Fruit fly (Drosophila melanogaster) whole organism, embryonic: ENCODE data around the gene CG31792.

ENCODE experiments used
- B-H1 ChIP-seq: fragments of 200-800 bp; sonication (Bioruptor generic); IDR thresholded peaks from 3 replicates; pipeline ENCODE4 v1.3.6; 2022; ENCODE audit warnings: missing biosample characterization, missing genetic modification characterization
- Bgb ChIP-seq: fragments of 200-800 bp; sonication (Bioruptor generic); IDR thresholded peaks from 2 replicates; pipeline ENCODE4 v1.3.6; 2022; ENCODE audit warnings: missing biosample characterization, missing genetic modification characterization; ENCODE audit not compliant: partially characterized antibody
- CG12769 ChIP-seq: fragments of 200-800 bp; sonication (Bioruptor generic); optimal IDR thresholded peaks from 2 replicates; lab custom pipeline; 2019; ENCODE audit warnings: missing biosample characterization, mild to moderate bottlenecking, missing genetic modification characterization, moderate library complexity
- CG15514 ChIP-seq: fragments of 200-800 bp; sonication (Bioruptor generic); optimal IDR thresholded peaks from 3 replicates; lab custom pipeline; 2017; ENCODE audit warnings: missing biosample characterization, missing genetic modification characterization, mild to moderate bottlenecking, moderate library complexity, missing genetic modification reagents
- CG16863 ChIP-seq: fragments of 200-800 bp; sonication (Bioruptor generic); optimal IDR thresholded peaks from 3 replicates; lab custom pipeline; 2016; ENCODE audit warnings: missing biosample characterization, missing genetic modification characterization
- CG1832 ChIP-seq: fragments of 200-800 bp; sonication (Bioruptor generic); optimal IDR thresholded peaks from 2 replicates; lab custom pipeline; 2017; ENCODE audit warnings: missing biosample characterization, mild to moderate bottlenecking, missing genetic modification characterization, inconsistent platforms
- CG31365 ChIP-seq: fragments of 200-800 bp; sonication (Bioruptor generic); optimal IDR thresholded peaks from 2 replicates; lab custom pipeline; 2018; ENCODE audit warnings: missing biosample characterization, mild to moderate bottlenecking, missing genetic modification characterization
- CG4404 ChIP-seq: fragments of 200-800 bp; sonication (Bioruptor generic); IDR thresholded peaks from 2 replicates; pipeline ENCODE4 v1.3.6; 2022; ENCODE audit warnings: missing biosample characterization, missing genetic modification characterization
- CG4424 ChIP-seq: fragments of 200-800 bp; sonication (Bioruptor generic); optimal IDR thresholded peaks from 3 replicates; lab custom pipeline; 2016; ENCODE audit warnings: missing biosample characterization, missing genetic modification characterization
- CG5180 ChIP-seq: fragments of 200-800 bp; sonication (Bioruptor generic); optimal IDR thresholded peaks from 3 replicates; lab custom pipeline; 2017; ENCODE audit warnings: missing biosample characterization, missing genetic modification characterization, mild to moderate bottlenecking, moderate library complexity, missing genetic modification reagents
- CG6654 ChIP-seq: fragments of 200-800 bp; sonication (Bioruptor generic); optimal IDR thresholded peaks from 2 replicates; lab custom pipeline; 2017; ENCODE audit warnings: missing biosample characterization, mild to moderate bottlenecking, missing genetic modification characterization
- CG7372 ChIP-seq: fragments of 200-800 bp; sonication (Bioruptor generic); IDR thresholded peaks from 2 replicates; pipeline ENCODE4 v1.3.6; 2022; ENCODE audit warnings: missing biosample characterization, missing genetic modification characterization
- CG7556 ChIP-seq: fragments of 200-800 bp; sonication (Bioruptor generic); optimal IDR thresholded peaks from 2 replicates; lab custom pipeline; 2017; ENCODE audit warnings: missing biosample characterization, mild to moderate bottlenecking, missing genetic modification characterization
- CG9727 ChIP-seq: fragments of 200-800 bp; sonication (Bioruptor generic); optimal IDR thresholded peaks from 3 replicates; lab custom pipeline; 2017; ENCODE audit warnings: missing biosample characterization, mild to moderate bottlenecking, missing genetic modification characterization
- D ChIP-seq, 2 experiments: fragments of 200-800 bp in 1 of 2; fragments of >200 bp in 1 of 2; sonication (Bioruptor generic) in 1 of 2; optimal IDR thresholded peaks; 2 replicates in 1 of 2; 3 replicates in 1 of 2; lab custom pipeline; 2017; ENCODE audit warnings: mild to moderate bottlenecking in 1 of 2, missing biosample characterization in 1 of 2, missing genetic modification characterization in 1 of 2, missing genetic modification reagents in 1 of 2
- Dek ChIP-seq: fragments of 200-800 bp; sonication (Bioruptor generic); optimal IDR thresholded peaks from 3 replicates; lab custom pipeline; 2019; ENCODE audit warnings: missing biosample characterization, mild to moderate bottlenecking, missing genetic modification characterization, moderate library complexity
- Ets97D ChIP-seq: fragments of 200-800 bp; sonication (Bioruptor generic); optimal IDR thresholded peaks from 3 replicates; lab custom pipeline; 2016; ENCODE audit warnings: missing biosample characterization, missing genetic modification characterization
- Hey ChIP-seq: fragments of 200-800 bp; sonication (Bioruptor generic); optimal IDR thresholded peaks from 3 replicates; lab custom pipeline; 2018; ENCODE audit warnings: missing biosample characterization, mild to moderate bottlenecking, missing genetic modification characterization
- Lhr ChIP-seq: fragments of 200-800 bp; sonication (Bioruptor generic); optimal IDR thresholded peaks from 3 replicates; lab custom pipeline; 2017; ENCODE audit warnings: mild to moderate bottlenecking, missing biosample characterization, missing genetic modification reagents, missing genetic modification characterization
- Med ChIP-seq: fragments of 200-800 bp; sonication (Bioruptor generic); peaks from one replicate; lab custom pipeline; 2016; ENCODE audit warnings: missing biosample characterization, missing genetic modification characterization, mild to moderate bottlenecking, inconsistent platforms, moderate library complexity
- Meics ChIP-seq: fragments of 200-800 bp; sonication (Bioruptor generic); optimal IDR thresholded peaks from 2 replicates; lab custom pipeline; 2017; ENCODE audit warnings: missing biosample characterization, mild to moderate bottlenecking, missing genetic modification characterization
- Poxn ChIP-seq: fragments of 200-800 bp; sonication (Bioruptor generic); IDR thresholded peaks from 2 replicates; pipeline ENCODE4 v1.3.6; 2022; ENCODE audit warnings: missing biosample characterization, missing genetic modification characterization
- Sox100B ChIP-seq: fragments of 200-800 bp; sonication (Bioruptor generic); optimal IDR thresholded peaks from 3 replicates; lab custom pipeline; 2018; ENCODE audit warnings: missing biosample characterization, mild to moderate bottlenecking, missing genetic modification characterization
- Tbp ChIP-seq: fragments of >200 bp; optimal IDR thresholded peaks from 2 replicates; lab custom pipeline; 2018; ENCODE audit warnings: missing biosample characterization, missing genetic modification characterization
- abd-A ChIP-seq: fragments of 200-800 bp; sonication (Bioruptor generic); optimal IDR thresholded peaks from 3 replicates; lab custom pipeline; 2019; ENCODE audit warnings: missing biosample characterization, mild to moderate bottlenecking, missing genetic modification characterization, moderate library complexity
- chinmo ChIP-seq: fragments of 200-800 bp; sonication (Bioruptor generic); IDR thresholded peaks from 4 replicates; pipeline ENCODE4 v1.3.6; 2022; ENCODE audit warnings: missing biosample characterization, missing genetic modification characterization; ENCODE audit not compliant: partially characterized antibody
- croc ChIP-seq: fragments of 200-800 bp; sonication (Bioruptor generic); conservative IDR thresholded peaks from 3 replicates; pipeline ENCODE4 v1.3.6; 2022; ENCODE audit warnings: missing biosample characterization, missing genetic modification characterization
- crol ChIP-seq: fragments of 200-800 bp; sonication (Bioruptor generic); IDR thresholded peaks from 2 replicates; pipeline ENCODE4 v1.3.6; 2022; ENCODE audit warnings: missing biosample characterization, missing genetic modification characterization
- dpn ChIP-seq, 2 experiments: fragments of 200-800 bp; sonication (Bioruptor generic); optimal IDR thresholded peaks; 3 replicates each; lab custom pipeline; 2016; ENCODE audit warnings: missing biosample characterization in 2 of 2, missing genetic modification characterization in 2 of 2
- grau ChIP-seq: fragments of 200-800 bp; optimal IDR thresholded peaks from 3 replicates; lab custom pipeline; 2019; ENCODE audit warnings: missing biosample characterization, mild to moderate bottlenecking, missing genetic modification characterization, moderate library complexity
- lmd ChIP-seq: fragments of 200-800 bp; sonication (Bioruptor generic); IDR thresholded peaks from 2 replicates; pipeline ENCODE4 v1.3.6; 2022; ENCODE audit warnings: missing biosample characterization, missing genetic modification characterization
- mirr ChIP-seq: fragments of 200-800 bp; sonication (Bioruptor generic); optimal IDR thresholded peaks from 3 replicates; lab custom pipeline; 2018; ENCODE audit warnings: missing biosample characterization, mild to moderate bottlenecking, missing genetic modification characterization
- odd ChIP-seq: fragments of 200-800 bp; sonication (Bioruptor generic); optimal IDR thresholded peaks from 2 replicates; lab custom pipeline; 2017; ENCODE audit warnings: missing biosample characterization, mild to moderate bottlenecking, missing genetic modification characterization
- peb ChIP-seq: fragments of 200-800 bp; sonication (Bioruptor generic); IDR thresholded peaks from 2 replicates; pipeline ENCODE4 v1.3.6; 2022; ENCODE audit warnings: missing biosample characterization, missing genetic modification characterization
- psq ChIP-seq: fragments of 200-800 bp; sonication (Bioruptor generic); optimal IDR thresholded peaks from 2 replicates; lab custom pipeline; 2017; ENCODE audit warnings: missing biosample characterization, missing genetic modification characterization
- pzg ChIP-seq: fragments of 200-800 bp; sonication (Bioruptor generic); optimal IDR thresholded peaks from 3 replicates; lab custom pipeline; 2018; ENCODE audit warnings: missing biosample characterization, mild to moderate bottlenecking, missing genetic modification characterization, moderate library complexity
- sc ChIP-seq, 3 experiments: fragments of >200 bp in 2 of 3; fragments of 200-800 bp in 1 of 3; sonication (Bioruptor generic) in 1 of 3; optimal IDR thresholded peaks; 2 replicates in 2 of 3; 3 replicates in 1 of 3; lab custom pipeline; 2017; ENCODE audit warnings: mild to moderate bottlenecking in 1 of 3, missing biosample characterization in 1 of 3, missing genetic modification characterization in 1 of 3, missing genetic modification reagents in 1 of 3
- sens ChIP-seq: fragments of 200-800 bp; sonication (Bioruptor generic); peaks from one replicate; lab custom pipeline; 2016; ENCODE audit warnings: missing biosample characterization, missing genetic modification characterization
- sima ChIP-seq: fragments of 200-800 bp; sonication (Bioruptor generic); optimal IDR thresholded peaks from 2 replicates; lab custom pipeline; 2016; ENCODE audit warnings: missing biosample characterization, missing genetic modification characterization
- slbo ChIP-seq: fragments of 200-800 bp; sonication (Bioruptor generic); IDR thresholded peaks from 2 replicates; pipeline ENCODE4 v1.3.6; 2022; ENCODE audit warnings: missing biosample characterization, missing genetic modification characterization
- tgo ChIP-seq: fragments of 200-800 bp; sonication (Bioruptor generic); IDR thresholded peaks from 3 replicates; pipeline ENCODE4 v1.3.6; 2022; ENCODE audit warnings: missing biosample characterization, missing genetic modification characterization
- zen2 ChIP-seq: fragments of 200-800 bp; sonication (Bioruptor generic); IDR thresholded peaks from 3 replicates; pipeline ENCODE4 v1.3.6; 2022; ENCODE audit warnings: missing biosample characterization, missing genetic modification characterization; ENCODE audit not compliant: partially characterized antibody

The CG31792 gene

DNA sequence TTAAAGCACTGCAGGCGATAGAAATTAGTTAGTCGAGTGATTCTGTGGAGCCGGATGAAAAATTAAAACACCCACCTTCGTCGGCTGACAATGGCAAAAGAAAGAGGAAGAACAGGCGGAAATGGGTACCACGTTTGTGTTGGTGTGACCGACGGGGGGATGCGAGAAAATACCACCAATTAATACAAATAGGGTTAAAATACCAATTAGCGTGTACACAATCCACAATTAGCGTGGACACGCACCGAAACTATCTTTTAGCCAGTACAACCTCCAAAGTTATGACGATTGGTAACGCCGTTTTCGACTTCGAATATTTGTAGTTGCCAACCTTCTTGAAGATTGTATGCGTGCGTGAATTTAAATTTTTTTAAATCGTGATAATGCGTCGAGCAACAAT lies 11.9 kb downstream of the CG31792 start, which contains the start of gene RpL30 (continued):
- TF ChIP-seq CG12769 (tag; lab: Kevin White, UChicago) (peak; percentile 94), sima (peak; percentile 64), Meics (GFP tag; lab: Kevin White, UChicago) (peak; percentile 95), D (optimal IDR thresholded peaks at IDR 0.05; lab: Kevin White, UChicago) (no peak), D (GFP tag; optimal IDR thresholded peaks at IDR 0.05; lab: Kevin White, UChicago) (peak; percentile 83), CG7372 (GFP tag; lab: Robert Waterston, UW) (peak; percentile 43; the same call in 1 of the 2 replicates), Dek (tag; lab: Kevin White, UChicago) (peak; percentile 87)

DNA sequence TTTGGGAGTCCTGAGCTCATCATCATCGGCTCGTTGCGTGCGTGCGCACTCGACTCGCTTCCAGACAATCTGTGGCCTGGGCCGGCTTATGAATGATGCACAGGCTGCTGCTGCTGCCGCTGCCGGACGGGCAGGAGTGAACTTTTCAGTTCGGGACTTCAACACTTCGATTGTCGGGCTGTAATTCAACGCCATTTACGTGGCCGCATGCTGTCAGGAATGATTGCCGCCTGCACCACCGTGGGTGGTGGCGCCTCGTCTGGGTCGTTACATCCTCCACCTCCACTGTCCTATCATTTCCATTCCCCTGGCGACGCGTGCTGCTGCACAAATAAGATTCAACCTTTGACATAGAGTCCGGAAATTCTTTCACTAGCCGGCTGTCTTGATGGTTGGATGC lies 12.8 kb downstream of the CG31792 start:
- TF ChIP-seq B-H1 (GFP tag; lab: Robert Waterston, UW): no peak
- peak; percentile 29 for TF ChIP-seq Med (GFP tag; lab: Kevin White, UChicago)
- no peak for TF ChIP-seq Tbp
- TF ChIP-seq dpn (GFP tag; optimal IDR thresholded peaks at IDR 0.05; lab: Kevin White, UChicago): no peak
- TF ChIP-seq Sox100B (GFP tag; lab: Kevin White, UChicago): no peak
- 0 out of 4 replicates have a peak, but pooled peaks have one; percentile 57 for TF ChIP-seq chinmo
- TF ChIP-seq sima: no peak
- no peak for TF ChIP-seq slbo (GFP tag; lab: Robert Waterston, UW)
- peak; percentile 26 for TF ChIP-seq abd-A (tag; lab: Kevin White, UChicago)
- TF ChIP-seq CG4404 (GFP tag; lab: Robert Waterston, UW): no peak
- TF ChIP-seq Hey: peak; percentile 96
- no peak for TF ChIP-seq CG6654
- TF ChIP-seq croc: no peak
- TF ChIP-seq lmd (GFP tag; lab: Robert Waterston, UW): 0 out of 2 replicates have a peak, but pooled peaks have one; percentile 11
- TF ChIP-seq CG15514: no peak
- TF ChIP-seq CG31365 (tag; lab: Kevin White, UChicago): no peak
- 0 out of 3 replicates have a peak, but pooled peaks have one; percentile 38 for TF ChIP-seq zen2 (GFP tag; lab: Robert Waterston, UW)
- TF ChIP-seq pzg (GFP tag; lab: Kevin White, UChicago): no peak
- no peak for TF ChIP-seq CG4424 (GFP tag; lab: Kevin White, UChicago)
- TF ChIP-seq psq (GFP tag; lab: Kevin White, UChicago): no peak
- no peak for TF ChIP-seq mirr
- TF ChIP-seq CG7556 (GFP tag; lab: Kevin White, UChicago): no peak
- peak; percentile 26 for TF ChIP-seq sens

DNA sequence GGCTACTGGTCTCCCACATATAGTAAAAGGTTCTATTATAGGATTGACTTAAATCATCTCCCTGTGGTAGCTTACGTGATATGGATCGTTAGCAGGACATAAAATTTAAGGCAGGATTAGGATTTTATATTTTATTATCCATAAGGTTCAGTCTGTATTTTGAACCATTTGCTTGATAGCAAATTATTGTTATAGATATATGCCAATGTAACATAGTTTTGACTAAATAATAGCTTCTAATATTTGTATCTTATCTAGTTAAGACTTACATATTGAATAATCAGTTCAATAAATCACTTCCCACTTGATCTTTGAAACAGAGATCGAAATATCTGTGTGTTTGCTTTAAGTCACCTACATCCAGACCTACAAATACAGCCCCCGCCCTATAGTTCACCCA lies 13.3 kb downstream of the CG31792 start, which contains the start of gene robl37BC:
robl37BC (plus strand) TSS at position 301 of the 400 bp plus-strand sequence.
- no peak for TF ChIP-seq peb (GFP tag; lab: Robert Waterston, UW)
- TF ChIP-seq Tbp: no peak
- no peak for TF ChIP-seq Ets97D (GFP tag; lab: Kevin White, UChicago)
- no peak for TF ChIP-seq odd (GFP tag; lab: Kevin White, UChicago)
- TF ChIP-seq CG16863 (GFP tag; lab: Kevin White, UChicago): no peak
- no peak for TF ChIP-seq crol (GFP tag; lab: Robert Waterston, UW)
- TF ChIP-seq grau (tag; lab: Kevin White, UChicago): no peak
- no peak for TF ChIP-seq Bgb (GFP tag; lab: Robert Waterston, UW)
- TF ChIP-seq Lhr (GFP tag; lab: Kevin White, UChicago): no peak
- no peak for TF ChIP-seq CG9727
- no peak for TF ChIP-seq tgo (GFP tag; lab: Robert Waterston, UW)
- TF ChIP-seq CG1832 (GFP tag; lab: Kevin White, UChicago): no peak
- no peak for TF ChIP-seq Poxn
- TF ChIP-seq CG5180: no peak
- TF ChIP-seq sc (optimal IDR thresholded peaks at IDR 0.05; lab: Kevin White, UChicago): no peak
- no peak for TF ChIP-seq sc (GFP tag; optimal IDR thresholded peaks at IDR 0.05; lab: Kevin White, UChicago)
